Worm (Caenorhabditis elegans) whole organism, L3 larva: ENCODE results near the gene K06A4.6.

Experiments
- aly-2 ChIP-seq: fragments of 150-350 bp; optimal IDR thresholded peaks from 2 replicates; lab custom pipeline; 2014; ENCODE audit warnings: missing biosample characterization, missing genetic modification characterization
- ceh-16 ChIP-seq: sonication (generic microtip); optimal IDR thresholded peaks from 2 replicates; lab custom pipeline; 2017; ENCODE audit warnings: missing biosample characterization, missing genetic modification characterization
- ceh-82 ChIP-seq: fragments of 150-350 bp; optimal IDR thresholded peaks from 2 replicates; lab custom pipeline; 2014; ENCODE audit warnings: missing biosample characterization, missing genetic modification characterization
- elt-3 ChIP-seq, 3 experiments: fragments of 150-350 bp in 1 of 3; sonication (generic microtip) in 2 of 3; optimal IDR thresholded peaks; 2 replicates in 2 of 3; 4 replicates in 1 of 3; lab custom pipeline; 2014 to 2017; ENCODE audit warnings: missing biosample characterization in 3 of 3, missing genetic modification characterization in 3 of 3
- eor-1 ChIP-seq, 2 experiments: fragments of 150-350 bp; optimal IDR thresholded peaks; 2 replicates each; lab custom pipeline; 2014 to 2018; ENCODE audit warnings: missing biosample characterization in 2 of 2, missing genetic modification characterization in 2 of 2
- mdl-1 ChIP-seq: fragments of 150-350 bp; optimal IDR thresholded peaks from 2 replicates; lab custom pipeline; 2014; ENCODE audit warnings: missing biosample characterization, missing genetic modification characterization
- nhr-25 ChIP-seq: sonication (generic microtip); optimal IDR thresholded peaks from 2 replicates; lab custom pipeline; 2017; ENCODE audit warnings: missing biosample characterization, missing genetic modification characterization
- pha-4 ChIP-seq: fragments of 150-350 bp; optimal IDR thresholded peaks from 2 replicates; lab custom pipeline; 2014; ENCODE audit warnings: missing biosample characterization, missing genetic modification reagents, missing genetic modification characterization
- tbx-2 ChIP-seq: sonication (generic microtip); optimal IDR thresholded peaks from 2 replicates; lab custom pipeline; 2016; ENCODE audit warnings: mild to moderate bottlenecking, missing genetic modification characterization, missing compliant biosample characterization
- unc-39 ChIP-seq: sonication (generic microtip); optimal IDR thresholded peaks from 4 replicates; lab custom pipeline; 2017; ENCODE audit warnings: missing biosample characterization, missing genetic modification characterization
- ztf-4 ChIP-seq: fragments of 150-350 bp; optimal IDR thresholded peaks from 2 replicates; lab custom pipeline; 2014; ENCODE audit warnings: missing biosample characterization, missing genetic modification characterization

ce11 chrV:9477863-9478262 is 2.6 kb downstream of the K06A4.6 start, which contains the start of gene nas-3:
- TF ChIP-seq eor-1 (tag; optimal IDR thresholded peaks at IDR 0.05; lab: Kevin White, UChicago) (no peak), tbx-2 (no peak), ceh-82 (no peak), ztf-4 (tag; lab: Kevin White, UChicago) (no peak), nhr-25 (tag; lab: Kevin White, UChicago) (no peak), ceh-16 (tag; lab: Kevin White, UChicago) (no peak), pha-4 (no peak), mdl-1 (tag; lab: Kevin White, UChicago) (no peak), elt-3 (tag; optimal IDR thresholded peaks at IDR 0.05; lab: Kevin White, UChicago) (no peak), aly-2 (tag; lab: Kevin White, UChicago) (no peak), unc-39 (tag; lab: Kevin White, UChicago) (no peak)
